Worm (Caenorhabditis elegans) whole organism, late embryonic: ENCODE results near the gene cpsf-1.

Experiments used
- ama-1 ChIP-seq: fragments of 150-350 bp; optimal IDR thresholded peaks from 2 replicates; lab custom pipeline; 2014
- ceh-22 ChIP-seq: sonication (generic microtip); optimal IDR thresholded peaks from 2 replicates; lab custom pipeline; 2017; ENCODE audit warnings: missing biosample characterization, missing genetic modification characterization
- dve-1 ChIP-seq: sonication (generic microtip); optimal IDR thresholded peaks from 2 replicates; lab custom pipeline; 2017; ENCODE audit warnings: antibody characterized with exemption, mild to moderate bottlenecking, missing genetic modification characterization, missing compliant biosample characterization
- fkh-10 ChIP-seq: fragments of 150-350 bp; optimal IDR thresholded peaks from 2 replicates; lab custom pipeline; 2014; ENCODE audit warnings: missing biosample characterization, missing genetic modification reagents, missing genetic modification characterization
- fkh-6 ChIP-seq: sonication (generic microtip); optimal IDR thresholded peaks from 2 replicates; lab custom pipeline; 2016; ENCODE audit warnings: missing genetic modification characterization, missing compliant biosample characterization
- pag-3 ChIP-seq: sonication (generic microtip); optimal IDR thresholded peaks from 2 replicates; lab custom pipeline; 2016; ENCODE audit warnings: missing compliant biosample characterization, missing genetic modification characterization, borderline replicate concordance
- pha-4 ChIP-seq: fragments of 150-350 bp; optimal IDR thresholded peaks from 2 replicates; lab custom pipeline; 2018; ENCODE audit warnings: missing biosample characterization, missing genetic modification reagents, missing genetic modification characterization
- pqm-1 ChIP-seq: sonication (generic microtip); optimal IDR thresholded peaks from 2 replicates; lab custom pipeline; 2016; ENCODE audit warnings: missing genetic modification characterization, missing compliant biosample characterization

ce11 chrIV:2008920-2009319, 23.9 kb downstream of the cpsf-1 start:
- no peak for TF ChIP-seq pag-3 (tag; lab: Kevin White, UChicago)
- no peak for TF ChIP-seq dve-1 (tag; lab: Kevin White, UChicago)
- no peak for TF ChIP-seq pha-4
- TF ChIP-seq pqm-1, result no peak
- no peak for TF ChIP-seq ceh-22 (tag; lab: Kevin White, UChicago)
- TF ChIP-seq ama-1 (lab: Kevin White, UChicago), result no peak
- TF ChIP-seq fkh-10 (GFP tag; lab: Kevin White, UChicago), result no peak
- TF ChIP-seq fkh-6, result no peak
